Fruit fly (Drosophila melanogaster): ENCODE measurements around the gene CG11858.

dm6 chr3R:25287128-25287527 is 24.6 kb downstream of the CG11858 start, which contains the start of gene CG13658:
- TF ChIP-seq CTCF (optimal IDR thresholded peaks at IDR 0.05), result no peak
- TF ChIP-seq CG8478 (optimal IDR thresholded peaks at IDR 0.05), result no peak
